Worm (Caenorhabditis elegans) whole organism, L3 larva: ENCODE results near the gene pgp-14.

ENCODE experiments used
- elt-3 ChIP-seq, 3 experiments: fragments of 150-350 bp in 1 of 3; sonication (generic microtip) in 2 of 3; optimal IDR thresholded peaks; 2 replicates in 2 of 3; 4 replicates in 1 of 3; lab custom pipeline; 2014 to 2017; ENCODE audit warnings: missing biosample characterization in 3 of 3, missing genetic modification characterization in 3 of 3
- nhr-28 ChIP-seq: fragments of 150-350 bp; optimal IDR thresholded peaks from 2 replicates; lab custom pipeline; 2014; ENCODE audit warnings: missing biosample characterization, missing genetic modification characterization
- ztf-11 ChIP-seq: fragments of 150-350 bp; optimal IDR thresholded peaks from 2 replicates; lab custom pipeline; 2014; ENCODE audit warnings: missing biosample characterization, missing genetic modification characterization

DNA sequence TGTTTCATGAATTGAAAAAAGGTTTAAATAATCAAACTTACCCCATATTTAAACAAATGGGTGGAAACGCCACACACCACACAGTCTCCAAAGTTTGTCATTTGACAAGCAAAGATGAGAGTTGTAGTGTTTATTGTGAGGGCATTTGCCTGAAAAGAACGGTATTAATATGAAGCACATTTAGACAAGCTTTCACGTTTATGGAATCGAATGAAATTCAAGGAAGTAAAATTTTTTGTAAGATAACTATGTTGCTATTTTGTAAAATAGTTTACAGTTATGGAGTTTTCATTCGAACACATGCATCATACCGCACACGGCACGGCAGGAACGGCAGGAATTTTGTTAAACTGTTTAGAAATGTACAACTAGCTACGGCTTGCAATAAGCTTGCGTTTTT is 44.7 kb downstream of the pgp-14 start, which contains the start of gene nhr-272:
- TF ChIP-seq elt-3 (tag; optimal IDR thresholded peaks at IDR 0.05; lab: Kevin White, UChicago) (no peak), ztf-11 (tag; lab: Kevin White, UChicago) (no peak), nhr-28 (tag; lab: Kevin White, UChicago) (no peak)
